Worm (Caenorhabditis elegans) whole organism, late embryonic: ENCODE results near the gene ipla-1.

Source experiments
- C08G9.2 ChIP-seq: sonication (generic microtip); optimal IDR thresholded peaks from 2 replicates; lab custom pipeline; 2016; ENCODE audit warnings: mild to moderate bottlenecking, missing genetic modification characterization, moderate library complexity, missing compliant biosample characterization
- C38D4.7 ChIP-seq: fragments of 200-800 bp; sonication (Bioruptor generic); optimal IDR thresholded peaks from 2 replicates; lab custom pipeline; 2018; ENCODE audit warnings: mild to moderate bottlenecking, missing genetic modification characterization, moderate library complexity, missing compliant biosample characterization
- F13H6.1 ChIP-seq: sonication (generic microtip); optimal IDR thresholded peaks from 2 replicates; lab custom pipeline; 2016; ENCODE audit warnings: missing genetic modification characterization, missing compliant biosample characterization
- K09A11.1 ChIP-seq: sonication (generic microtip); optimal IDR thresholded peaks from 2 replicates; lab custom pipeline; 2017; ENCODE audit warnings: antibody characterized with exemption, mild to moderate bottlenecking, missing genetic modification characterization, missing compliant biosample characterization; ENCODE audit not compliant: insufficient read depth
- ahr-1 ChIP-seq: sonication (generic microtip); optimal IDR thresholded peaks from 2 replicates; lab custom pipeline; 2016; ENCODE audit warnings: missing genetic modification characterization, missing compliant biosample characterization
- ceh-14 ChIP-seq: sonication (generic microtip); optimal IDR thresholded peaks from 2 replicates; lab custom pipeline; 2016; ENCODE audit warnings: missing genotype, missing genetic modification characterization, missing compliant biosample characterization
- ceh-18 ChIP-seq: sonication (generic microtip); optimal IDR thresholded peaks from 2 replicates; lab custom pipeline; 2016; ENCODE audit warnings: missing genetic modification characterization, missing compliant biosample characterization
- ceh-22 ChIP-seq: sonication (generic microtip); optimal IDR thresholded peaks from 2 replicates; lab custom pipeline; 2017; ENCODE audit warnings: missing biosample characterization, missing genetic modification characterization
- ceh-24 ChIP-seq: sonication (generic microtip); optimal IDR thresholded peaks from 2 replicates; lab custom pipeline; 2016; ENCODE audit warnings: mild to moderate bottlenecking, missing genetic modification characterization, missing compliant biosample characterization
- ceh-30 ChIP-seq: fragments of 150-350 bp; optimal IDR thresholded peaks from 2 replicates; lab custom pipeline; 2014; ENCODE audit warnings: missing biosample characterization, missing genetic modification characterization
- ceh-31 ChIP-seq: sonication (generic microtip); optimal IDR thresholded peaks from 2 replicates; lab custom pipeline; 2016; ENCODE audit warnings: missing genetic modification characterization, missing compliant biosample characterization
- ceh-45 ChIP-seq: fragments of 200-800 bp; sonication (Bioruptor generic); IDR thresholded peaks from 2 replicates; pipeline ENCODE4 v1.3.6; 2022; ENCODE audit warnings: missing genetic modification reagents, missing genetic modification characterization, missing compliant biosample characterization
- ceh-48 ChIP-seq: sonication (generic microtip); optimal IDR thresholded peaks from 2 replicates; lab custom pipeline; 2016; ENCODE audit warnings: missing genetic modification characterization, inconsistent platforms, missing compliant biosample characterization
- ceh-9 ChIP-seq: sonication (generic microtip); optimal IDR thresholded peaks from 2 replicates; lab custom pipeline; 2016; ENCODE audit warnings: mild to moderate bottlenecking, missing genetic modification characterization, inconsistent platforms, missing compliant biosample characterization
- che-1 ChIP-seq: sonication (generic microtip); optimal IDR thresholded peaks from 2 replicates; lab custom pipeline; 2016; ENCODE audit warnings: mild to moderate bottlenecking, missing genetic modification characterization, missing compliant biosample characterization
- dmd-4 ChIP-seq: sonication (generic microtip); optimal IDR thresholded peaks from 2 replicates; lab custom pipeline; 2016; ENCODE audit warnings: borderline replicate concordance, missing genetic modification characterization, missing compliant biosample characterization
- elt-2 ChIP-seq: sonication (generic microtip); optimal IDR thresholded peaks from 2 replicates; lab custom pipeline; 2016; ENCODE audit warnings: missing genetic modification reagents, missing genetic modification characterization, missing compliant biosample characterization
- elt-4 ChIP-seq: sonication (generic microtip); optimal IDR thresholded peaks from 2 replicates; lab custom pipeline; 2016; ENCODE audit warnings: missing genetic modification characterization, missing compliant biosample characterization
- ets-4 ChIP-seq: sonication (generic microtip); optimal IDR thresholded peaks from 2 replicates; lab custom pipeline; 2016; ENCODE audit warnings: missing genetic modification characterization, missing compliant biosample characterization
- fax-1 ChIP-seq: sonication (generic microtip); optimal IDR thresholded peaks from 2 replicates; lab custom pipeline; 2016; ENCODE audit warnings: missing genotype, missing genetic modification characterization, missing compliant biosample characterization
- hlh-13 ChIP-seq: fragments of 200-800 bp; sonication (Bioruptor generic); optimal IDR thresholded peaks from 2 replicates; lab custom pipeline; 2018; ENCODE audit warnings: mild to moderate bottlenecking, missing genetic modification characterization, missing compliant biosample characterization
- hlh-30 ChIP-seq: sonication (generic microtip); optimal IDR thresholded peaks from 2 replicates; lab custom pipeline; 2017; ENCODE audit warnings: antibody characterized with exemption, missing genetic modification characterization, missing compliant biosample characterization; ENCODE audit not compliant: insufficient read depth
- lim-6 ChIP-seq: sonication (generic microtip); optimal IDR thresholded peaks from 2 replicates; lab custom pipeline; 2016; ENCODE audit warnings: missing genetic modification characterization, missing compliant biosample characterization
- lin-11 ChIP-seq: fragments of 200-800 bp; sonication (Bioruptor generic); optimal IDR thresholded peaks from 2 replicates; lab custom pipeline; 2018; ENCODE audit warnings: mild to moderate bottlenecking, missing genetic modification characterization, missing compliant biosample characterization
- mec-3 ChIP-seq: sonication (generic microtip); optimal IDR thresholded peaks from 2 replicates; lab custom pipeline; 2016; ENCODE audit warnings: borderline replicate concordance, missing genetic modification characterization, missing compliant biosample characterization
- nhr-11 ChIP-seq: fragments of 150-350 bp; optimal IDR thresholded peaks from 2 replicates; lab custom pipeline; 2014; ENCODE audit warnings: missing biosample characterization, missing genetic modification characterization
- nhr-232 ChIP-seq: sonication (generic microtip); optimal IDR thresholded peaks from 2 replicates; lab custom pipeline; 2016; ENCODE audit warnings: missing genetic modification characterization, missing compliant biosample characterization
- odd-2 ChIP-seq: sonication (generic microtip); optimal IDR thresholded peaks from 2 replicates; lab custom pipeline; 2017; ENCODE audit warnings: antibody characterized with exemption, mild to moderate bottlenecking, missing genetic modification characterization, missing compliant biosample characterization
- pat-9 ChIP-seq: fragments of 200-800 bp; sonication (Bioruptor generic); optimal IDR thresholded peaks from 2 replicates; lab custom pipeline; 2018; ENCODE audit warnings: mild to moderate bottlenecking, missing genetic modification characterization, moderate library complexity, missing compliant biosample characterization
- pax-1 ChIP-seq: fragments of 150-350 bp; optimal IDR thresholded peaks from 2 replicates; lab custom pipeline; 2014; ENCODE audit warnings: missing biosample characterization, missing genetic modification characterization
- pros-1 ChIP-seq: fragments of 150-350 bp; optimal IDR thresholded peaks from 2 replicates; lab custom pipeline; 2014; ENCODE audit warnings: missing biosample characterization, missing genetic modification reagents, missing genetic modification characterization
- ref-2 ChIP-seq: sonication (generic microtip); optimal IDR thresholded peaks from 2 replicates; lab custom pipeline; 2016; ENCODE audit warnings: missing genetic modification characterization, missing compliant biosample characterization
- rnt-1 ChIP-seq: sonication (generic microtip); optimal IDR thresholded peaks from 2 replicates; lab custom pipeline; 2016; ENCODE audit warnings: missing genetic modification characterization, missing compliant biosample characterization
- sdc-2 ChIP-seq: sonication (generic microtip); optimal IDR thresholded peaks from 2 replicates; lab custom pipeline; 2016; ENCODE audit warnings: missing genotype, missing genetic modification characterization, missing compliant biosample characterization
- sox-2 ChIP-seq: fragments of 200-800 bp; sonication (Bioruptor generic); IDR thresholded peaks from 2 replicates; pipeline ENCODE4 v1.3.6; 2022; ENCODE audit warnings: missing genetic modification reagents, missing genetic modification characterization, missing compliant biosample characterization
- syd-9 ChIP-seq: sonication (generic microtip); optimal IDR thresholded peaks from 2 replicates; lab custom pipeline; 2016; ENCODE audit warnings: mild to moderate bottlenecking, missing genetic modification characterization, moderate library complexity, missing compliant biosample characterization
- tbx-2 ChIP-seq: sonication (generic microtip); optimal IDR thresholded peaks from 2 replicates; lab custom pipeline; 2016; ENCODE audit warnings: missing genetic modification characterization, missing compliant biosample characterization
- ttx-3 ChIP-seq: sonication (generic microtip); optimal IDR thresholded peaks from 2 replicates; lab custom pipeline; 2016; ENCODE audit warnings: missing genetic modification reagents, missing genetic modification characterization, missing compliant biosample characterization
- unc-55 ChIP-seq: sonication (generic microtip); optimal IDR thresholded peaks from 2 replicates; lab custom pipeline; 2017; ENCODE audit warnings: missing biosample characterization, missing genetic modification reagents, missing genetic modification characterization
- unc-86 ChIP-seq: sonication (generic microtip); optimal IDR thresholded peaks from 2 replicates; lab custom pipeline; 2016; ENCODE audit warnings: missing genetic modification characterization, missing compliant biosample characterization
- zip-5 ChIP-seq: sonication (generic microtip); optimal IDR thresholded peaks from 2 replicates; lab custom pipeline; 2016; ENCODE audit warnings: missing genetic modification characterization, missing compliant biosample characterization

ipla-1 gene

ce11 chrII:4600276-4600675 lies 880 bp downstream of the ipla-1 start:
- TF ChIP-seq lim-6 = no peak
- no peak for TF ChIP-seq sox-2 (GFP tag; lab: Robert Waterston, UW)
- TF ChIP-seq lin-11 (tag; lab: Kevin White, UChicago) = no peak
- no peak for TF ChIP-seq ref-2
- TF ChIP-seq ceh-9 (tag; lab: Kevin White, UChicago) = no peak

- TF ChIP-seq lin-11 (tag; lab: Kevin White, UChicago) (no peak), ceh-45 (GFP tag; lab: Robert Waterston, UW) (no peak), mec-3 (tag; lab: Kevin White, UChicago) (no peak), ceh-24 (no peak), ttx-3 (no peak), nhr-11 (no peak), C08G9.2 (no peak), ceh-14 (tag; lab: Kevin White, UChicago) (no peak), sox-2 (GFP tag; lab: Robert Waterston, UW) (no peak), ceh-31 (tag; lab: Kevin White, UChicago) (no peak), pax-1 (no peak), zip-5 (no peak), ets-4 (tag; lab: Kevin White, UChicago) (no peak), elt-4 (tag; lab: Kevin White, UChicago) (no peak), ceh-48 (no peak)
- TF ChIP-seq, all 69 proteins: peak for 0
These were observed 1.3 kb downstream of the ipla-1 start for ce11 chrII:4599838-4600237.

ce11 chrII:4598815-4599214 lies 2.3 kb downstream of the ipla-1 start:
- TF ChIP-seq odd-2 = no peak
- TF ChIP-seq K09A11.1 = no peak
- no peak for TF ChIP-seq pax-1
- peak; percentile 49 for TF ChIP-seq elt-2 (tag; lab: Kevin White, UChicago)
- TF ChIP-seq C38D4.7 (GFP tag; lab: Kevin White, UChicago) = no peak
- TF ChIP-seq hlh-30 (tag; lab: Kevin White, UChicago) = no peak
- TF ChIP-seq, all 69 proteins: peak for 1

- TF ChIP-seq mec-3 (tag; lab: Kevin White, UChicago) = no peak
- TF ChIP-seq syd-9 (tag; lab: Kevin White, UChicago) = no peak
- TF ChIP-seq hlh-13 (GFP tag; lab: Kevin White, UChicago) = no peak
- TF ChIP-seq sdc-2 (tag; lab: Kevin White, UChicago) = no peak
- no peak for TF ChIP-seq pat-9 (tag; lab: Kevin White, UChicago)
- no peak for TF ChIP-seq ceh-30 (tag; lab: Kevin White, UChicago)
- no peak for TF ChIP-seq ceh-31 (tag; lab: Kevin White, UChicago)
- TF ChIP-seq hlh-30 (tag; lab: Kevin White, UChicago) = no peak
- no peak for TF ChIP-seq rnt-1 (tag; lab: Kevin White, UChicago)
- no peak for TF ChIP-seq unc-55 (GFP tag; lab: Kevin White, UChicago)
- no peak for TF ChIP-seq F13H6.1 (tag; lab: Kevin White, UChicago)
These were observed 3.7 kb downstream of the ipla-1 start for ce11 chrII:4597441-4597840.

DNA sequence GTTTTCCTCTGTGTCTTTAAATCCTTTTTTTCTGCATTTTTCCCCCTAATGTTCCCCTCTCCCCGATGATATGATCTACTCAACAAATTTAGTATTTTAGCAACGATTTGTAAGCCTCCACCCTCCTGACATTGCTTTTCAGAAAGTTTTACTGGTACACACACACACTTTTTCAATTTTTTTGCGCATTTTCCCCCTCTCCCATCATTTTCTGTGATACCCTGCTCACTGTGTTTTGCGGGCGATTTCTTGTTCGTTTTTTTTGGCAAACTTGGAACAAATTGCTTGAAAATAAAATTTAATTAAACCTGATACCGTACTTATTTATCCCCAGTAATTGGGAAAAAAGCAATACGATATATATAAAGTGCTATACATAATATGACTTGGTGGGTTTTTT lies 10.5 kb downstream of the ipla-1 start:
- TF ChIP-seq dmd-4 (peak; percentile 18), ceh-22 (tag; lab: Kevin White, UChicago) (no peak), rnt-1 (tag; lab: Kevin White, UChicago) (peak; percentile 10), ceh-14 (tag; lab: Kevin White, UChicago) (no peak)
- TF ChIP-seq, all 69 proteins: peak for 2

ce11 chrII:4590086-4590485 lies 11.1 kb downstream of the ipla-1 start:
- TF ChIP-seq pros-1 (tag; lab: Kevin White, UChicago) = no peak
- no peak for TF ChIP-seq unc-86 (tag; lab: Kevin White, UChicago)
- TF ChIP-seq che-1 = no peak
- TF ChIP-seq tbx-2 (tag; lab: Kevin White, UChicago) = no peak
- TF ChIP-seq nhr-232 (tag; lab: Kevin White, UChicago) = no peak
- TF ChIP-seq ceh-14 (tag; lab: Kevin White, UChicago) = no peak
- TF ChIP-seq F13H6.1 (tag; lab: Kevin White, UChicago) = no peak
- TF ChIP-seq syd-9 (tag; lab: Kevin White, UChicago) = no peak
- TF ChIP-seq ahr-1 (tag; lab: Kevin White, UChicago) = no peak
- no peak for TF ChIP-seq ceh-9 (tag; lab: Kevin White, UChicago)
- TF ChIP-seq nhr-11 = no peak
- TF ChIP-seq ceh-18 = no peak
- no peak for TF ChIP-seq pat-9 (tag; lab: Kevin White, UChicago)
- TF ChIP-seq fax-1 (tag; lab: Kevin White, UChicago) = no peak
